Worm (Caenorhabditis elegans) whole organism, L1 larva: ENCODE results near the gene C03F11.4.

ENCODE experiments used
- aha-1 ChIP-seq: fragments of 150-350 bp; optimal IDR thresholded peaks from 2 replicates; lab custom pipeline; 2014; ENCODE audit warnings: missing biosample characterization, missing genetic modification characterization
- ceh-82 ChIP-seq, 3 experiments: fragments of 150-350 bp in 1 of 3; sonication (generic microtip) in 2 of 3; optimal IDR thresholded peaks; 2 replicates each; lab custom pipeline; 2014 to 2017; ENCODE audit warnings: missing biosample characterization in 3 of 3, missing genetic modification characterization in 3 of 3
- efl-1 ChIP-seq, 4 experiments: fragments of 150-350 bp; optimal IDR thresholded peaks in 3 of 4; peaks in 1 of 4; 1 replicate in 1 of 4; 2 replicates in 3 of 4; lab custom pipeline; 2014; ENCODE audit warnings: missing biosample characterization in 2 of 4, missing genetic modification characterization in 2 of 4, missing genetic modification reagents in 2 of 4
- hpl-2 ChIP-seq: fragments of 150-350 bp; optimal IDR thresholded peaks from 2 replicates; lab custom pipeline; 2014; ENCODE audit warnings: missing biosample characterization, missing genetic modification reagents, missing genetic modification characterization
- jun-1 ChIP-seq: fragments of 150-350 bp; optimal IDR thresholded peaks from 2 replicates; lab custom pipeline; 2014; ENCODE audit warnings: missing biosample characterization, missing genetic modification reagents, missing genetic modification characterization
- lin-13 ChIP-seq: fragments of 150-350 bp; optimal IDR thresholded peaks from 2 replicates; lab custom pipeline; 2014; ENCODE audit warnings: missing biosample characterization, missing genetic modification reagents, missing genetic modification characterization
- lin-15B ChIP-seq: fragments of 150-350 bp; sonication (generic microtip); optimal IDR thresholded peaks from 3 replicates; lab custom pipeline; 2014; ENCODE audit warnings: missing biosample characterization, missing genetic modification characterization
- mdl-1 ChIP-seq, 2 experiments: fragments of 150-350 bp; optimal IDR thresholded peaks; 2 replicates each; lab custom pipeline; 2014 to 2017; ENCODE audit warnings: missing biosample characterization in 2 of 2, missing genetic modification characterization in 2 of 2, inconsistent platforms in 1 of 2
- mep-1 ChIP-seq: fragments of 150-350 bp; optimal IDR thresholded peaks from 2 replicates; lab custom pipeline; 2014; ENCODE audit warnings: missing biosample characterization, missing genetic modification characterization
- nhr-28 ChIP-seq: fragments of 150-350 bp; optimal IDR thresholded peaks from 2 replicates; lab custom pipeline; 2014; ENCODE audit warnings: missing biosample characterization, missing genetic modification characterization
- nhr-76 ChIP-seq: sonication (generic microtip); optimal IDR thresholded peaks from 2 replicates; lab custom pipeline; 2017; ENCODE audit warnings: missing biosample characterization, missing genetic modification characterization
- unc-30 ChIP-seq: sonication (generic microtip); optimal IDR thresholded peaks from 2 replicates; lab custom pipeline; 2017; ENCODE audit warnings: missing biosample characterization, missing genetic modification characterization

- TF ChIP-seq mdl-1 (tag; optimal IDR thresholded peaks at IDR 0.05; lab: Kevin White, UChicago) (no peak), lin-15B (no peak), mep-1 (no peak), nhr-76 (tag; lab: Kevin White, UChicago) (no peak), unc-30 (no peak), nhr-28 (tag; lab: Kevin White, UChicago) (no peak), ceh-82 (tag; optimal IDR thresholded peaks at IDR 0.05; lab: Kevin White, UChicago) (no peak), hpl-2 (no peak), jun-1 (no peak), efl-1 (optimal IDR thresholded peaks at IDR 0.05; lab: Kevin White, UChicago) (no peak), efl-1 (GFP tag; optimal IDR thresholded peaks at IDR 0.05 in 1 of 2; lab: Kevin White, UChicago) (no peak), aha-1 (tag; lab: Kevin White, UChicago) (no peak), lin-13 (GFP tag; lab: Kevin White, UChicago) (no peak)
Observed at ce11 chrX:5382778-5383177, 23.5 kb downstream of the C03F11.4 start.
